Fruit fly (Drosophila melanogaster): ENCODE data around the gene Tao.

- TF ChIP-seq psq (optimal IDR thresholded peaks at IDR 0.05) = no peak
- no peak for TF ChIP-seq Sin3A (optimal IDR thresholded peaks at IDR 0.05)
- TF ChIP-seq Myc (optimal IDR thresholded peaks at IDR 0.05) = no peak
- no peak for TF ChIP-seq ttk (optimal IDR thresholded peaks at IDR 0.05)
These were observed 30.0 kb downstream of the Tao start for dm6 chrX:19549570-19549969.
